Worm (Caenorhabditis elegans) whole organism, L4 larva: ENCODE results near the gene clec-128.

Experiments used
- ceh-20 ChIP-seq: fragments of 200-800 bp; sonication (Bioruptor generic); IDR thresholded peaks from 2 replicates; pipeline ENCODE4 v1.3.6; 2022; ENCODE audit warnings: missing genetic modification reagents, missing genetic modification characterization, missing compliant biosample characterization
- snpc-1.2 ChIP-seq: fragments of 200-800 bp; sonication (Bioruptor generic); IDR thresholded peaks from 2 replicates; pipeline ENCODE4 v1.3.6; 2022; ENCODE audit warnings: missing genetic modification reagents, missing genetic modification characterization, missing compliant biosample characterization
- unc-62 ChIP-seq, 3 experiments: fragments of 150-350 bp in 1 of 3; sonication (generic microtip); optimal IDR thresholded peaks in 2 of 3; peaks in 1 of 3; 1 replicate in 1 of 3; 2 replicates in 2 of 3; lab custom pipeline; 2014 to 2017; ENCODE audit warnings: missing biosample characterization in 3 of 3, missing genetic modification characterization in 3 of 3, missing genetic modification reagents in 3 of 3, missing genotype in 1 of 3
- ztf-7 ChIP-seq: fragments of 150-350 bp; optimal IDR thresholded peaks from 2 replicates; lab custom pipeline; 2014; ENCODE audit warnings: missing biosample characterization, missing genetic modification characterization

ce11 chrII:3561561-3561960 lies 9.3 kb downstream of the clec-128 start, which contains the start of gene W10G11.2:
- TF ChIP-seq ztf-7, result no peak
- no peak for TF ChIP-seq ceh-20 (GFP tag; lab: Robert Waterston, UW)
- no peak for TF ChIP-seq unc-62 (GFP tag; optimal IDR thresholded peaks at IDR 0.05 in 1 of 2; lab: Kevin White, UChicago)
- no peak for TF ChIP-seq unc-62 (tag; optimal IDR thresholded peaks at IDR 0.05; lab: Kevin White, UChicago)
- TF ChIP-seq snpc-1.2, result no peak
